Worm (Caenorhabditis elegans) whole organism, L4 larva: ENCODE results near the gene C15C8.5.
A peak's percentile ranks its signal among the peaks of the same experiment; 100 is the strongest.

ENCODE experiments used
- D1046.2 ChIP-seq: fragments of 200-800 bp; sonication (Bioruptor generic); IDR thresholded peaks from 2 replicates; pipeline ENCODE4 v1.3.6; 2022; ENCODE audit warnings: missing genetic modification characterization, missing compliant biosample characterization
- F10B5.3 ChIP-seq: sonication (generic microtip); optimal IDR thresholded peaks from 2 replicates; lab custom pipeline; 2016; ENCODE audit warnings: mild to moderate bottlenecking, missing genetic modification characterization, missing compliant biosample characterization
- F44E2.7 ChIP-seq: fragments of 200-800 bp; sonication (Bioruptor generic); IDR thresholded peaks from 2 replicates; pipeline ENCODE4 v2.1.2; 2022; ENCODE audit warnings: missing genetic modification characterization, missing compliant biosample characterization
- F49E8.2 ChIP-seq: sonication (generic microtip); optimal IDR thresholded peaks from 2 replicates; lab custom pipeline; 2016; ENCODE audit warnings: missing compliant biosample characterization, mild to moderate bottlenecking, missing genetic modification characterization, borderline replicate concordance
- T26A8.4 ChIP-seq: fragments of 200-800 bp; sonication (Bioruptor generic); IDR thresholded peaks from 2 replicates; pipeline ENCODE4 v1.3.6; 2022; ENCODE audit warnings: missing genetic modification characterization, missing compliant biosample characterization
- ZK337.2 ChIP-seq: fragments of 200-800 bp; sonication (Bioruptor generic); IDR thresholded peaks from 2 replicates; pipeline ENCODE4 v1.3.6; 2022; ENCODE audit warnings: missing genetic modification reagents, missing genetic modification characterization, missing compliant biosample characterization
- arid-1 ChIP-seq: fragments of 200-800 bp; sonication (Bioruptor generic); conservative IDR thresholded peaks from 2 replicates; pipeline ENCODE4 v1.3.6; 2022; ENCODE audit warnings: missing genetic modification reagents, missing genetic modification characterization, missing compliant biosample characterization
- ceh-20 ChIP-seq: fragments of 200-800 bp; sonication (Bioruptor generic); IDR thresholded peaks from 2 replicates; pipeline ENCODE4 v1.3.6; 2022; ENCODE audit warnings: missing genetic modification reagents, missing genetic modification characterization, missing compliant biosample characterization
- ceh-28 ChIP-seq: fragments of 150-350 bp; optimal IDR thresholded peaks from 2 replicates; lab custom pipeline; 2014; ENCODE audit warnings: missing biosample characterization, missing genetic modification reagents, missing genetic modification characterization
- ceh-62 ChIP-seq: sonication (generic microtip); optimal IDR thresholded peaks from 2 replicates; lab custom pipeline; 2017; ENCODE audit warnings: missing biosample characterization, missing genetic modification characterization
- ceh-82 ChIP-seq: sonication (generic microtip); optimal IDR thresholded peaks from 2 replicates; lab custom pipeline; 2017; ENCODE audit warnings: missing biosample characterization, missing genetic modification characterization
- cey-2 ChIP-seq: sonication (generic microtip); optimal IDR thresholded peaks from 3 replicates; lab custom pipeline; 2017; ENCODE audit warnings: missing genetic modification characterization, mild to moderate bottlenecking, missing compliant biosample characterization, antibody characterized with exemption, borderline replicate concordance; ENCODE audit not compliant: insufficient read depth
- ctbp-1 ChIP-seq: fragments of 200-800 bp; sonication (Bioruptor generic); IDR thresholded peaks from 2 replicates; pipeline ENCODE4 v1.3.6; 2022; ENCODE audit warnings: missing genetic modification reagents, missing genetic modification characterization, missing compliant biosample characterization
- dmd-9 ChIP-seq: fragments of 200-800 bp; sonication (Bioruptor generic); IDR thresholded peaks from 2 replicates; pipeline ENCODE4 v1.3.6; 2022; ENCODE audit warnings: missing genetic modification reagents, missing genetic modification characterization, missing compliant biosample characterization
- dpl-1 ChIP-seq: fragments of 150-350 bp; optimal IDR thresholded peaks from 2 replicates; lab custom pipeline; 2014; ENCODE audit warnings: missing biosample characterization, missing genetic modification reagents, missing genetic modification characterization
- duxl-1 ChIP-seq: sonication (generic microtip); optimal IDR thresholded peaks from 2 replicates; lab custom pipeline; 2016; ENCODE audit warnings: mild to moderate bottlenecking, missing genetic modification characterization, moderate library complexity, missing compliant biosample characterization; ENCODE audit not compliant: poor library complexity
- dve-1 ChIP-seq: sonication (generic microtip); optimal IDR thresholded peaks from 2 replicates; lab custom pipeline; 2017; ENCODE audit warnings: antibody characterized with exemption, mild to moderate bottlenecking, missing genetic modification characterization, missing compliant biosample characterization; ENCODE audit not compliant: insufficient read depth
- egl-27 ChIP-seq: sonication (generic microtip); optimal IDR thresholded peaks from 3 replicates; lab custom pipeline; 2017; ENCODE audit warnings: missing biosample characterization, missing genetic modification reagents, missing genetic modification characterization
- hlh-30 ChIP-seq: sonication (generic microtip); optimal IDR thresholded peaks from 2 replicates; lab custom pipeline; 2017; ENCODE audit warnings: antibody characterized with exemption, mild to moderate bottlenecking, missing genetic modification characterization, missing compliant biosample characterization; ENCODE audit not compliant: insufficient read depth
- hmg-1.1 ChIP-seq: fragments of 200-800 bp; sonication (Bioruptor generic); IDR thresholded peaks from 2 replicates; pipeline ENCODE4 v1.3.6; 2022; ENCODE audit warnings: missing genetic modification reagents, missing genetic modification characterization, missing compliant biosample characterization
- jun-1 ChIP-seq: fragments of 150-350 bp; optimal IDR thresholded peaks from 2 replicates; lab custom pipeline; 2014; ENCODE audit warnings: missing biosample characterization, missing genetic modification reagents, missing genetic modification characterization
- lin-1 ChIP-seq: fragments of 200-800 bp; sonication (Bioruptor generic); IDR thresholded peaks from 2 replicates; pipeline ENCODE4 v1.3.6; 2022; ENCODE audit warnings: missing genetic modification reagents, missing genetic modification characterization, missing compliant biosample characterization
- lin-13 ChIP-seq: fragments of 150-350 bp; optimal IDR thresholded peaks from 2 replicates; lab custom pipeline; 2014; ENCODE audit warnings: missing biosample characterization, missing genetic modification reagents, missing genetic modification characterization
- lin-38 ChIP-seq: fragments of 200-800 bp; sonication (Bioruptor generic); IDR thresholded peaks from 2 replicates; pipeline ENCODE4 v1.3.6; 2022; ENCODE audit warnings: missing genetic modification reagents, missing genetic modification characterization, missing compliant biosample characterization
- lin-39 ChIP-seq: fragments of 150-350 bp; optimal IDR thresholded peaks from 2 replicates; lab custom pipeline; 2014; ENCODE audit warnings: missing biosample characterization, missing genetic modification reagents, missing genetic modification characterization
- lsy-2 ChIP-seq, 2 experiments: fragments of 150-350 bp in 1 of 2; sonication (generic microtip) in 1 of 2; optimal IDR thresholded peaks; 2 replicates each; lab custom pipeline; 2014 to 2017; ENCODE audit warnings: missing biosample characterization in 2 of 2, missing genetic modification characterization in 2 of 2
- madf-9 ChIP-seq: fragments of 200-800 bp; sonication (Bioruptor generic); conservative IDR thresholded peaks from 2 replicates; pipeline ENCODE4 v1.3.6; 2022; ENCODE audit warnings: missing genetic modification reagents, missing genetic modification characterization, missing compliant biosample characterization
- mdt-29 ChIP-seq: fragments of 200-800 bp; sonication (Bioruptor generic); IDR thresholded peaks from 2 replicates; pipeline ENCODE4 v1.3.6; 2022; ENCODE audit warnings: missing genetic modification reagents, missing genetic modification characterization, missing compliant biosample characterization
- mxl-2 ChIP-seq: fragments of 200-800 bp; sonication (Bioruptor generic); conservative IDR thresholded peaks from 2 replicates; pipeline ENCODE4 v1.3.6; 2022; ENCODE audit warnings: missing genetic modification reagents, missing genetic modification characterization, missing compliant biosample characterization
- mxl-3 ChIP-seq: fragments of 200-800 bp; sonication (Bioruptor generic); optimal IDR thresholded peaks from 2 replicates; lab custom pipeline; 2018; ENCODE audit warnings: mild to moderate bottlenecking, missing genetic modification characterization, missing compliant biosample characterization
- nhr-102 ChIP-seq: sonication (generic microtip); optimal IDR thresholded peaks from 2 replicates; lab custom pipeline; 2016; ENCODE audit warnings: mild to moderate bottlenecking, missing genetic modification characterization, moderate library complexity, missing compliant biosample characterization
- nhr-111 ChIP-seq: fragments of 200-800 bp; sonication (Bioruptor generic); optimal IDR thresholded peaks from 2 replicates; lab custom pipeline; 2018; ENCODE audit warnings: mild to moderate bottlenecking, missing genetic modification characterization, missing compliant biosample characterization
- nhr-237 ChIP-seq: sonication (generic microtip); optimal IDR thresholded peaks from 2 replicates; lab custom pipeline; 2017; ENCODE audit warnings: missing biosample characterization, missing genetic modification characterization
- nhr-28 ChIP-seq: fragments of 150-350 bp; optimal IDR thresholded peaks from 2 replicates; lab custom pipeline; 2014; ENCODE audit warnings: missing biosample characterization, missing genetic modification characterization
- nhr-6 ChIP-seq: fragments of 150-350 bp; optimal IDR thresholded peaks from 2 replicates; lab custom pipeline; 2014; ENCODE audit warnings: missing biosample characterization, missing genetic modification characterization
- php-3 ChIP-seq: fragments of 200-800 bp; sonication (Bioruptor generic); IDR thresholded peaks from 2 replicates; pipeline ENCODE4 v1.3.6; 2022; ENCODE audit warnings: missing genetic modification reagents, missing genetic modification characterization, missing compliant biosample characterization
- rbr-2 ChIP-seq: sonication (generic microtip); optimal IDR thresholded peaks from 2 replicates; lab custom pipeline; 2016; ENCODE audit warnings: missing genotype, missing genetic modification characterization, missing compliant biosample characterization
- set-16 ChIP-seq: fragments of 200-800 bp; sonication (Bioruptor generic); IDR thresholded peaks from 2 replicates; pipeline ENCODE4 v1.3.6; 2022; ENCODE audit warnings: missing genetic modification reagents, missing genetic modification characterization, missing compliant biosample characterization
- skn-1 ChIP-seq: fragments of 150-350 bp; optimal IDR thresholded peaks from 2 replicates; lab custom pipeline; 2014; ENCODE audit warnings: missing biosample characterization, missing genetic modification characterization
- snpc-4 ChIP-seq: fragments of 150-350 bp; optimal IDR thresholded peaks from 2 replicates; lab custom pipeline; 2014; ENCODE audit warnings: missing biosample characterization, missing genetic modification characterization
- spr-1 ChIP-seq: sonication (generic microtip); optimal IDR thresholded peaks from 2 replicates; lab custom pipeline; 2016; ENCODE audit warnings: mild to moderate bottlenecking, missing genetic modification characterization, missing compliant biosample characterization
- spr-3 ChIP-seq: fragments of 200-800 bp; sonication (Bioruptor generic); optimal IDR thresholded peaks from 2 replicates; lab custom pipeline; 2018; ENCODE audit warnings: mild to moderate bottlenecking, missing genetic modification characterization, missing compliant biosample characterization
- tag-97 ChIP-seq: fragments of 200-800 bp; sonication (Bioruptor generic); IDR thresholded peaks from 2 replicates; pipeline ENCODE4 v1.3.6; 2022; ENCODE audit warnings: missing genetic modification characterization, missing compliant biosample characterization
- tra-1 ChIP-seq: fragments of 200-800 bp; sonication (Bioruptor generic); IDR thresholded peaks from 2 replicates; pipeline ENCODE4 v1.3.6; 2022; ENCODE audit warnings: missing genetic modification reagents, missing genetic modification characterization, missing compliant biosample characterization
- unc-130 ChIP-seq: sonication (generic microtip); optimal IDR thresholded peaks from 2 replicates; lab custom pipeline; 2016; ENCODE audit warnings: missing genetic modification reagents, missing genetic modification characterization, missing compliant biosample characterization
- unc-39 ChIP-seq: sonication (generic microtip); optimal IDR thresholded peaks from 2 replicates; lab custom pipeline; 2017; ENCODE audit warnings: missing biosample characterization, missing genetic modification characterization
- unc-62 ChIP-seq, 3 experiments: fragments of 150-350 bp in 1 of 3; sonication (generic microtip); optimal IDR thresholded peaks in 2 of 3; peaks in 1 of 3; 1 replicate in 1 of 3; 2 replicates in 2 of 3; lab custom pipeline; 2014 to 2017; ENCODE audit warnings: missing biosample characterization in 3 of 3, missing genetic modification characterization in 3 of 3, missing genetic modification reagents in 3 of 3, missing genotype in 1 of 3
- zag-1 ChIP-seq: fragments of 150-350 bp; optimal IDR thresholded peaks from 2 replicates; lab custom pipeline; 2014; ENCODE audit warnings: missing biosample characterization, missing genetic modification characterization
- zfp-2 ChIP-seq: sonication (generic microtip); optimal IDR thresholded peaks from 2 replicates; lab custom pipeline; 2016; ENCODE audit warnings: mild to moderate bottlenecking, missing genetic modification characterization, missing compliant biosample characterization
- zip-11 ChIP-seq: fragments of 200-800 bp; sonication (Bioruptor generic); IDR thresholded peaks from 2 replicates; pipeline ENCODE4 v1.3.6; 2022; ENCODE audit warnings: missing genetic modification characterization, missing compliant biosample characterization
- ztf-11 ChIP-seq: fragments of 150-350 bp; optimal IDR thresholded peaks from 2 replicates; lab custom pipeline; 2014; ENCODE audit warnings: missing biosample characterization, missing genetic modification characterization

C15C8.5 gene

ce11 chrV:12780248-12780647, 32.4 kb downstream of the C15C8.5 start (continued):
- TF ChIP-seq ZK337.2 (GFP tag; lab: Robert Waterston, UW): no peak
- TF ChIP-seq mxl-2: no peak; the same call in 1 of the 2 replicates
- peak; percentile 84 for TF ChIP-seq nhr-111 (GFP tag; lab: Kevin White, UChicago)
- no peak for TF ChIP-seq nhr-237 (tag; lab: Kevin White, UChicago)
- TF ChIP-seq php-3 (GFP tag; lab: Robert Waterston, UW): peak; percentile 55; the same call in 1 of the 2 replicates
- TF ChIP-seq lin-13: no peak
- TF ChIP-seq zag-1 (tag; lab: Kevin White, UChicago): no peak
- peak; percentile 45 for TF ChIP-seq F10B5.3 (tag; lab: Kevin White, UChicago)
- TF ChIP-seq ceh-82 (tag; lab: Kevin White, UChicago): no peak
- TF ChIP-seq nhr-6: peak; percentile 73
- TF ChIP-seq ceh-20: 0 out of 2 replicates have a peak, but pooled peaks have one; percentile 47
- no peak for TF ChIP-seq ztf-11
- peak; percentile 21 for TF ChIP-seq nhr-28 (tag; lab: Kevin White, UChicago)
- no peak for TF ChIP-seq lin-38 (GFP tag; lab: Robert Waterston, UW)
- peak; percentile 18 for TF ChIP-seq dpl-1 (GFP tag; lab: Kevin White, UChicago)
- no peak for TF ChIP-seq hlh-30 (tag; lab: Kevin White, UChicago)
- no peak for TF ChIP-seq cey-2
- peak; percentile 72 for TF ChIP-seq spr-3 (GFP tag; lab: Kevin White, UChicago)
- TF ChIP-seq spr-1 (tag; lab: Kevin White, UChicago): peak; percentile 31
- TF ChIP-seq ctbp-1 (GFP tag; lab: Robert Waterston, UW): peak; percentile 88
- peak; percentile 87 for TF ChIP-seq D1046.2 (GFP tag; lab: Robert Waterston, UW)
- no peak for TF ChIP-seq unc-39 (tag; lab: Kevin White, UChicago)
- peak; percentile 14 for TF ChIP-seq duxl-1 (tag; lab: Kevin White, UChicago)
- TF ChIP-seq dmd-9 (GFP tag; lab: Robert Waterston, UW): peak; percentile 78
- peak; percentile 86 for TF ChIP-seq lin-1 (GFP tag; lab: Robert Waterston, UW)
- TF ChIP-seq F49E8.2 (tag; lab: Kevin White, UChicago): no peak
- peak; percentile 28 for TF ChIP-seq zfp-2 (tag; lab: Kevin White, UChicago)
- TF ChIP-seq snpc-4 (tag; lab: Kevin White, UChicago): no peak
- TF ChIP-seq rbr-2 (tag; lab: Kevin White, UChicago): peak; percentile 59
- peak in 1 of 2 experiments; percentile 80 for TF ChIP-seq unc-62 (GFP tag; optimal IDR thresholded peaks at IDR 0.05 in 1 of 2; lab: Kevin White, UChicago)
- no peak for TF ChIP-seq unc-62 (tag; optimal IDR thresholded peaks at IDR 0.05; lab: Kevin White, UChicago)
- TF ChIP-seq lin-39: no peak
- no peak for TF ChIP-seq lsy-2 (tag; optimal IDR thresholded peaks at IDR 0.05; lab: Kevin White, UChicago)
- TF ChIP-seq ceh-62: no peak
- peak; percentile 70 for TF ChIP-seq mxl-3 (GFP tag; lab: Kevin White, UChicago)
- TF ChIP-seq zip-11 (GFP tag; lab: Robert Waterston, UW): peak; percentile 75
- peak; percentile 57 for TF ChIP-seq unc-130 (GFP tag; lab: Kevin White, UChicago)
- TF ChIP-seq jun-1: no peak
- no peak for TF ChIP-seq dve-1
- peak; percentile 90 for TF ChIP-seq hmg-1.1 (GFP tag; lab: Robert Waterston, UW)
- TF ChIP-seq ceh-28 (tag; lab: Kevin White, UChicago): no peak
- peak; percentile 88 for TF ChIP-seq madf-9 (GFP tag; lab: Robert Waterston, UW)
- peak; percentile 84 for TF ChIP-seq tra-1 (GFP tag; lab: Robert Waterston, UW)
- TF ChIP-seq nhr-102 (tag; lab: Kevin White, UChicago): no peak
- no peak for TF ChIP-seq egl-27 (tag; lab: Kevin White, UChicago)
- TF ChIP-seq mdt-29 (GFP tag; lab: Robert Waterston, UW): 0 out of 2 replicates have a peak, but pooled peaks have one; percentile 47
- no peak for TF ChIP-seq skn-1
- TF ChIP-seq T26A8.4 (GFP tag; lab: Robert Waterston, UW): no peak
- TF ChIP-seq F44E2.7: peak; percentile 90; the same call in 1 of the 2 replicates
- TF ChIP-seq set-16 (GFP tag; lab: Robert Waterston, UW): no peak
- TF ChIP-seq tag-97 (GFP tag; lab: Robert Waterston, UW): no peak
- TF ChIP-seq arid-1 (GFP tag; lab: Robert Waterston, UW): peak; percentile 91
